Fruit fly (Drosophila melanogaster): ENCODE data around the gene Cul3.

Gene Cul3

DNA sequence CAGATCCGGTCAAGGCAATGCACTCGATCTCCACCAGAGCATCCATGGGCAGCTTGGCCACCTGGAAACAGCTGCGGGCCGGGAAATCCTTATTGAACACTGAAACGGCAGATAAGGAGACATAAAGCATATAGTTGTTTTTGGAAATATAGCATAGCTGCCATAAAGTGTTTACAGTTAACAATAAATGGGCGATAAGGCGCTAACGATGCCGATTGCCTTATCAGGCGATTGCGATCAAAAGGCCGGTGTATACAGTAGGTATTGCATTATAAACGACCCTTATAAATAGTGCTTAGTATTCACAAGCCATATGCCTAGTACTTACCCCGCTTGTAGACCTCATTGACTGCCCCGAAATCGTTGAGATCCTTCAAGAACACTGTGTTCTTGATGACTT lies 2.5 kb upstream of the Cul3 start:
- no peak for TF ChIP-seq CG8478 (optimal IDR thresholded peaks at IDR 0.05)
- TF ChIP-seq CTCF (optimal IDR thresholded peaks at IDR 0.05): no peak

DNA sequence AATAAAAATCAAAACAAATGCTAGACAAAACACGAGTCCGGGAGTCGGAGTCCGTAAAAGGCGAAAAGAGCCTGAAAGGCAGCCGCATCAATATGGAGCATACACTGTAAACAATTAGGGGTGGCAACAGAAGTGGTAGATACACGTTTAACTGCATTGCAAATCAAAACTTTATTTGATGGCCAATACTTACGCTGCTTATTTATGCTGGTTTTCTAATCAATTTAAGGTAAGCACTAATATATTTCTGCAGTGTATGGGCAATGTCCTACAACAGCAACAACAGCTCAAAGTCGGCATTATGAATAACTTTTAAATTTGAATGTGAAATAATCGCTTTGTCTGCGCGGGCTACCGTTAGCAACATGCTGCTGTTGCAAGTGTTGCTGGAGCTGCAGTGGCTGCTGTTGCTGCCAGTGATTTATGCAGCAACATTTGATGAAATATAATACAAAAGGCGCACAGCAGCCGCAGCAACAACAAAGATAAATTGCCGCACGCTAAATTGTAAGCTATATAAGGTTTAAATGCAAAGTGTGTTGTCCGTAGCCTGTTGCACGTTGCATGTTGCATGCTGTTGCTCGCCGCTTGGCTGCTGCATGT lies 1.8 kb upstream of the Cul3 start:
- TF ChIP-seq CG8478 (optimal IDR thresholded peaks at IDR 0.05) (no peak), CTCF (optimal IDR thresholded peaks at IDR 0.05) (no peak)

dm6 chr2L:15271336-15271735 lies 488 bp downstream of the Cul3 start:
- TF ChIP-seq CG8478 (optimal IDR thresholded peaks at IDR 0.05) (no peak), CTCF (optimal IDR thresholded peaks at IDR 0.05) (no peak)

DNA sequence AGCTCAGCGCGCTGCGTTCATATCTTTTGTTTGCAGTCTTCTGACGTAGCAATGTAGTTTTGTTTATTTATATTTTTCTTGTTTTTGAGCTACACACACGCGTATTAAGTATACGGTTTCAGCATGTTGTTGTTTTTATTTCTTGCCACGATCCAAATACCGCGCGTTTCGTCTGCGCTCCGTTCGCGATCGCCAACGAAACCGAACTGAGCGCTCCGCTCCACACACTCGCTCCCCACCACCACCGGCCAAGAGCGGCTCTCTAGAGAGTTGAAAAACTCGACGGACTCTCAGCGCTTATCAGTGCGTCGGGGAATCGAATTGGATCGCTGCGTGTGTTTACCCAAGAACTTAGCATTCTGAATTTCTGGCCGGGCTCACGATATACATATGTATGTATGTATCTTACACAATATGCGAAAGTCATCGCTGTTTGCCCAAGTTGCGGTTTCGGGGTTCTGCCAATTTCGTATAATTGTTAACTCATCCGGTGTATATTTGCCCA lies 7.3 kb downstream of the Cul3 start, which contains the start of gene yuri:
TSS of gene yuri (minus strand) at position 210 of the 505 bp plus-strand sequence.
- TF ChIP-seq CTCF (optimal IDR thresholded peaks at IDR 0.05) (no peak), CG8478 (optimal IDR thresholded peaks at IDR 0.05) (no peak)

dm6 chr2L:15256249-15256648 lies 15.6 kb downstream of the Cul3 start, which contains the start of the genes PolD3 and Uxt:
TSS of gene PolD3 (minus strand) at chr2L:15256304.
TSS of gene Uxt (plus strand) at chr2L:15256581.
- no peak for TF ChIP-seq CG8478 (optimal IDR thresholded peaks at IDR 0.05)
- TF ChIP-seq CTCF (optimal IDR thresholded peaks at IDR 0.05): no peak

DNA sequence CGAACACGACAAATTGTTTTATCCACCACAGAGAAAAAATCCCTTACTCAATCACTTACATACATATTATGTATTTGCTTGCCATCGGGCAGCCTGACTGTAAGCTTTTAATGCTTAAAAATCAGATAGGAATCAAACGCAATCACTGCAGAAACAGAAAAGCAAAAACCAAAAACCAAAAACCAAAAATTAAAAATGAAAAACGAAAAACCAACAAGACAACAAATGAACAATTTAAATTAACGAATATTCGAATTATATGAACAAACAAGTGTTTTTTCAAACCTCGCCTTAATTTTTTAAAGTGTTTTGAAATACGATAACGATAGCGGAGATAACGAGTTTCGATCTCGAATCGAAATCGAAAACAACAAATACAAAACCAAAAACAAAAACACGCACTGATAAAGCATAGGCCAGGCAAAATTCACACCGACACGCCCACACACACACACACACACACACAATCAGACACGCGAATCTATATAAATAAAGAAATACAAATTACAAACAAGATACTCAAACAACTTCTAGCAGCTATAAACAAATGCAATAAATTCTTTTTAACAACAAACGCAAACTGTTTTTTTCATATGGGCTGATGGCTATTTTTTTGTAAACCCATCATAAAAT lies 17.5 kb downstream of the Cul3 start:
- no peak for TF ChIP-seq CG8478 (optimal IDR thresholded peaks at IDR 0.05)
- no peak for TF ChIP-seq CTCF (optimal IDR thresholded peaks at IDR 0.05)

DNA sequence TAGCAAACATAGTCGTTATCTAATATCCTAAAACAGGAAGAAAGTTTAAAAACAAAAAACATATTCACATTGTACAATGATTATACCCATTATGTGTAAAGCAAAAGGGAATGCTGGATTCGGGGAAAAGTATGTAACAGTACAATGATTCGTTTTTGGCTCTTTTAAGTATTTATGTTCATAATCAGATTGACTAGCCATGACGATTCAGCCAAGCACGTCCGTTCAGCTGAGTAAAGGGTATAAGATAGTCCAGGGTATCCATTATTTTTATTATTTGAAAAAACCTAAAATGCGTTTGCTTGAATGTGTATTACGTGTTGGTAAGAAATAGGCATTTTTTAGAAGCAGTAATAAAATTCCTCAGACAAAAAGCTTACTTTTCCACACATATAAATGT lies 22.1 kb downstream of the Cul3 start:
- TF ChIP-seq CTCF (optimal IDR thresholded peaks at IDR 0.05): no peak
- no peak for TF ChIP-seq CG8478 (optimal IDR thresholded peaks at IDR 0.05)

- no peak for TF ChIP-seq CTCF (optimal IDR thresholded peaks at IDR 0.05)
- TF ChIP-seq CG8478 (optimal IDR thresholded peaks at IDR 0.05): no peak
These were observed 22.8 kb downstream of the Cul3 start for dm6 chr2L:15249006-15249513.

DNA sequence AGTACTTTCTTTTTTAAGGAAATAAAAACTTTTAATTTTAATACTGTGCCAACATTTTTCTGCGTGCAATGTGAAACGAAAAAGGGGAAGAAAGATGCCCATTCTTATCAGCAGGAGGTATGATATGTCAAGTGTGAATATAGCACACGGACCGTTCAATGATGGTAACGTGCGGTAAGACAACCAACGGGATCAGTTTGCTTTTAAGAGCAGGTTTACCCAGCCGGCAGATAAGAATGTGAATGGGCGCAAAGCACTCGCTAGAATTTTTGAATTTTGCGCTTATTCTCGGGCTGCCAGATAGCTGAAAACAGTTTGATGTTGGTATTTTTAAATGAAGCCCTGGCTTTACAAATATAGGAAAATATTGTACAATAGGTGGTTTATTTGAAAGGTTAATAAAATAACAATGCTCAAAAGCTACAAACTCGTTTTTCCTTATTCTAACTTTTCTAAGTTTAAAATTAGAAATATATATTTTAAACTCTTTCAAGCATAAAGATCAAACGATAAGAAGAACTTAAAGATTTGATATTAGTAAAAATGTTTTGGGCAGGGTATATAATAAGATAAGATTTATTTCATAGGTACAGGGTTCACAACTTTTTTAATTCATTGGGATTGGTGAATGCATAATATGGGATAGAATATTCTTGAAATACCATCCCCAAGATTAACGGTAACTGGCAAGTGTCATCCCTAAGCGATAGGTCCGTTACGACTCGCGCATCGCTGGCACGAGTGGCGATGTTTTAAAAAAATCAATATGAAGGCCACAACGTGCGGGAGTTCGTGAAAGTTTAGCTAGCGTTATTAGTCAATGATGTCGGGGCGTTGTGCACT lies 23.4 kb downstream of the Cul3 start, which contains the start of gene dao:
TSS of gene dao (plus strand) at position 717 of the 843 bp plus-strand sequence.
- no peak for TF ChIP-seq CTCF (optimal IDR thresholded peaks at IDR 0.05)

DNA sequence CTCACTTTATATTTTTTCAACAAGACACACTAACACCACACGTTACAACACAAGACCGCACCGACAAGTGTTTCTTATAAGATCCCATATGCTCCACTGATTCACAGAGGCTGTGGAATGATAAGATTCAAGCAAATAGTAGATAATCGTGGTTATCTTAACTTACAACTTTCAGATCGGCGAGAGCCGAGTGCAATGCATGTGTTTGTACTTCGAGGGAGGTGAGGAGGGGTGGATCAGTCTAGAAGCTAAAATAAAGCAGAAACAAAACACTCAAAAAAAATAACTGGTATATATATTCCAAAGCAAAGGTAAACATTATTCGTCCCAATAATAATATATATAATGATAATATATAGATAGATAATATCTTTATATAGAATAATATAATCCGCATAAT lies 24.2 kb downstream of the Cul3 start, which contains the start of gene ZnT35C:
TSS of gene ZnT35C (minus strand) at position 101 of the 400 bp plus-strand sequence.
- TF ChIP-seq CTCF (optimal IDR thresholded peaks at IDR 0.05) (no peak), CG8478 (optimal IDR thresholded peaks at IDR 0.05) (no peak)

DNA sequence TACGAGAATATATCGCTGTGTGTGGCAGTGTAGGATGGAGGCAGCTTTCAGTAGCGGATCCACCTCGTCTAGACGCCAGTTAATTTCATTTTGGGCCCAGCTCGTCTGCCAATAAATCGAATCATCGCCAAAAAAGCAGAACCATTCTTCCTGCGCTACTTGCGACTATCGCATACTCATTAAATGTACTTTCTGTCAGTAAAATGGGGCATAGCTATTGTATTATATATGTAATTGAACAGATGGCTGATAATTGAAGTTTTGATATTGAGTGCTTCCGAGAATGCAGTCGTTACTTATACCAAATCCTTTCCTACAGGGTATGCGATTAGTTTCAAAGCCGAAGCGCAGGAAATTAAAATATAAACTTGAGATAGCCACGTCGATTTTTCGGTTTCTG lies 27.1 kb downstream of the Cul3 start:
- TF ChIP-seq CG8478 (optimal IDR thresholded peaks at IDR 0.05): no peak

dm6 chr2L:15243413-15243812 lies 28.4 kb downstream of the Cul3 start:
- TF ChIP-seq CTCF (optimal IDR thresholded peaks at IDR 0.05) (no peak), CG8478 (optimal IDR thresholded peaks at IDR 0.05) (no peak)
